Fruit fly (Drosophila melanogaster) whole organism, embryonic: ENCODE results near the gene CG42305.

Experiments used
- Bgb ChIP-seq: fragments of 200-800 bp; sonication (Bioruptor generic); IDR thresholded peaks from 2 replicates; pipeline ENCODE4 v1.3.6; 2022; ENCODE audit warnings: missing biosample characterization, missing genetic modification characterization; ENCODE audit not compliant: partially characterized antibody
- CG10543 ChIP-seq: fragments of 200-800 bp; sonication (Bioruptor generic); optimal IDR thresholded peaks from 3 replicates; lab custom pipeline; 2017; ENCODE audit warnings: missing biosample characterization, mild to moderate bottlenecking, missing genetic modification characterization, moderate library complexity
- CG12071 ChIP-seq: fragments of 200-800 bp; sonication (Bioruptor generic); optimal IDR thresholded peaks from 3 replicates; lab custom pipeline; 2018; ENCODE audit warnings: missing biosample characterization, mild to moderate bottlenecking, missing genetic modification characterization
- CG12219 ChIP-seq: fragments of 200-800 bp; sonication (Bioruptor generic); optimal IDR thresholded peaks from 3 replicates; lab custom pipeline; 2018; ENCODE audit warnings: missing biosample characterization, mild to moderate bottlenecking, missing genetic modification characterization
- CG12236 ChIP-seq: fragments of 200-800 bp; sonication (Bioruptor generic); optimal IDR thresholded peaks from 2 replicates; lab custom pipeline; 2016; ENCODE audit warnings: missing biosample characterization, missing genetic modification characterization
- CG12659 ChIP-seq: fragments of 200-800 bp; sonication (Bioruptor generic); optimal IDR thresholded peaks from 3 replicates; lab custom pipeline; 2017; ENCODE audit warnings: mild to moderate bottlenecking, missing biosample characterization, missing genetic modification reagents, missing genetic modification characterization
- CG12744 ChIP-seq: fragments of 200-800 bp; sonication (Bioruptor generic); optimal IDR thresholded peaks from 2 replicates; lab custom pipeline; 2016; ENCODE audit warnings: missing biosample characterization, missing genetic modification characterization
- CG13287 ChIP-seq: fragments of 200-800 bp; sonication (Bioruptor generic); IDR thresholded peaks from 2 replicates; pipeline ENCODE4 v1.3.6; 2022; ENCODE audit warnings: missing biosample characterization, missing genetic modification characterization; ENCODE audit not compliant: partially characterized antibody
- CG13296 ChIP-seq: fragments of 200-800 bp; sonication (Bioruptor generic); optimal IDR thresholded peaks from 3 replicates; lab custom pipeline; 2018; ENCODE audit warnings: missing biosample characterization, mild to moderate bottlenecking, missing genetic modification characterization
- CG18476 ChIP-seq: fragments of 200-800 bp; sonication (Bioruptor generic); optimal IDR thresholded peaks from 2 replicates; lab custom pipeline; 2016; ENCODE audit warnings: missing biosample characterization, mild to moderate bottlenecking, missing genetic modification characterization
- CG3065 ChIP-seq: fragments of 200-800 bp; sonication (Bioruptor generic); optimal IDR thresholded peaks from 2 replicates; lab custom pipeline; 2016; ENCODE audit warnings: missing biosample characterization, missing genetic modification characterization
- CG32767 ChIP-seq: fragments of 200-800 bp; sonication (Bioruptor generic); IDR thresholded peaks from 2 replicates; pipeline ENCODE4 v1.3.6; 2022; ENCODE audit warnings: missing biosample characterization, missing genetic modification characterization
- CG33213 ChIP-seq: fragments of 200-800 bp; sonication (Bioruptor generic); optimal IDR thresholded peaks from 3 replicates; lab custom pipeline; 2016; ENCODE audit warnings: missing biosample characterization, missing genetic modification characterization
- CG34376 ChIP-seq: fragments of 200-800 bp; sonication (Bioruptor generic); optimal IDR thresholded peaks from 2 replicates; lab custom pipeline; 2018; ENCODE audit warnings: missing biosample characterization, mild to moderate bottlenecking, missing genetic modification characterization
- CG6175 ChIP-seq: fragments of 200-800 bp; sonication (Bioruptor generic); IDR thresholded peaks from 3 replicates; pipeline ENCODE4 v1.3.6; 2022; ENCODE audit warnings: missing biosample characterization, missing genetic modification characterization
- CG6683 ChIP-seq: fragments of 200-800 bp; sonication (Bioruptor generic); optimal IDR thresholded peaks from 2 replicates; lab custom pipeline; 2017; ENCODE audit warnings: missing biosample characterization, mild to moderate bottlenecking, missing genetic modification characterization, missing genetic modification reagents
- CG6765 ChIP-seq: fragments of 200-800 bp; sonication (Bioruptor generic); optimal IDR thresholded peaks from 3 replicates; lab custom pipeline; 2017; ENCODE audit warnings: missing biosample characterization, mild to moderate bottlenecking, missing genetic modification characterization
- CG7357 ChIP-seq: fragments of 200-800 bp; sonication (Bioruptor generic); IDR thresholded peaks from 3 replicates; pipeline ENCODE4 v1.3.6; 2022; ENCODE audit warnings: missing biosample characterization, missing genetic modification characterization
- CG7745 ChIP-seq: fragments of 200-800 bp; sonication (Bioruptor generic); optimal IDR thresholded peaks from 2 replicates; lab custom pipeline; 2018; ENCODE audit warnings: missing biosample characterization, mild to moderate bottlenecking, missing genetic modification characterization, moderate library complexity
- CG7786 ChIP-seq: fragments of 200-800 bp; sonication (Bioruptor generic); optimal IDR thresholded peaks from 2 replicates; lab custom pipeline; 2016; ENCODE audit warnings: missing biosample characterization, missing genetic modification characterization
- CG8089 ChIP-seq: fragments of 200-800 bp; sonication (Bioruptor generic); optimal IDR thresholded peaks from 3 replicates; lab custom pipeline; 2016; ENCODE audit warnings: missing biosample characterization, missing genetic modification characterization
- CG8944 ChIP-seq: fragments of 200-800 bp; sonication (Bioruptor generic); optimal IDR thresholded peaks from 3 replicates; lab custom pipeline; 2016; ENCODE audit warnings: missing biosample characterization, missing genetic modification characterization
- CoRest ChIP-seq: fragments of 200-800 bp; sonication (Bioruptor generic); optimal IDR thresholded peaks from 3 replicates; lab custom pipeline; 2018; ENCODE audit warnings: missing biosample characterization, mild to moderate bottlenecking, missing genetic modification characterization, moderate library complexity
- D ChIP-seq, 2 experiments: fragments of 200-800 bp in 1 of 2; fragments of >200 bp in 1 of 2; sonication (Bioruptor generic) in 1 of 2; optimal IDR thresholded peaks; 2 replicates in 1 of 2; 3 replicates in 1 of 2; lab custom pipeline; 2017; ENCODE audit warnings: mild to moderate bottlenecking in 1 of 2, missing biosample characterization in 1 of 2, missing genetic modification characterization in 1 of 2, missing genetic modification reagents in 1 of 2
- D19A ChIP-seq: fragments of 200-800 bp; optimal IDR thresholded peaks from 3 replicates; lab custom pipeline; 2019; ENCODE audit warnings: missing biosample characterization, mild to moderate bottlenecking, missing genetic modification characterization, moderate library complexity
- Dek ChIP-seq: fragments of 200-800 bp; sonication (Bioruptor generic); optimal IDR thresholded peaks from 3 replicates; lab custom pipeline; 2019; ENCODE audit warnings: missing biosample characterization, mild to moderate bottlenecking, missing genetic modification characterization, moderate library complexity
- E2f1 ChIP-seq: fragments of 200-800 bp; sonication (Bioruptor generic); IDR thresholded peaks from 2 replicates; pipeline ENCODE4 v1.3.6; 2022; ENCODE audit warnings: missing biosample characterization, missing genetic modification characterization
- Ets97D ChIP-seq: fragments of 200-800 bp; sonication (Bioruptor generic); optimal IDR thresholded peaks from 3 replicates; lab custom pipeline; 2016; ENCODE audit warnings: missing biosample characterization, missing genetic modification characterization
- Gug ChIP-seq: fragments of 200-800 bp; sonication (Bioruptor generic); IDR thresholded peaks from 4 replicates; pipeline ENCODE4 v1.3.6; 2022; ENCODE audit warnings: missing biosample characterization, missing genetic modification characterization
- H15 ChIP-seq: fragments of 200-800 bp; sonication (Bioruptor generic); IDR thresholded peaks from 3 replicates; pipeline ENCODE4 v1.3.6; 2022; ENCODE audit warnings: missing biosample characterization, missing genetic modification characterization
- NfI ChIP-seq: fragments of 200-800 bp; sonication (Bioruptor generic); optimal IDR thresholded peaks from 3 replicates; lab custom pipeline; 2018; ENCODE audit warnings: missing biosample characterization, mild to moderate bottlenecking, missing genetic modification characterization, moderate library complexity
- Ptx1 ChIP-seq: fragments of 200-800 bp; sonication (Bioruptor generic); IDR thresholded peaks from 2 replicates; pipeline ENCODE4 v1.3.6; 2022; ENCODE audit warnings: missing biosample characterization, missing genetic modification characterization
- cwo ChIP-seq: fragments of 200-800 bp; sonication (Bioruptor generic); optimal IDR thresholded peaks from 3 replicates; lab custom pipeline; 2017; ENCODE audit warnings: missing biosample characterization, missing genetic modification characterization, mild to moderate bottlenecking, moderate library complexity, missing genetic modification reagents
- danr ChIP-seq: fragments of 200-800 bp; sonication (Bioruptor generic); IDR thresholded peaks from 2 replicates; pipeline ENCODE4 v1.3.6; 2022; ENCODE audit warnings: missing biosample characterization, missing genetic modification characterization
- dysf ChIP-seq: fragments of 200-800 bp; sonication (Bioruptor generic); IDR thresholded peaks from 3 replicates; pipeline ENCODE4 v1.3.6; 2022; ENCODE audit warnings: missing biosample characterization, missing genetic modification characterization
- eyg ChIP-seq: fragments of 200-800 bp; sonication (Bioruptor generic); optimal IDR thresholded peaks from 3 replicates; lab custom pipeline; 2016; ENCODE audit warnings: missing biosample characterization, missing genetic modification characterization
- gsb-n ChIP-seq: fragments of 200-800 bp; sonication (Bioruptor generic); optimal IDR thresholded peaks from 3 replicates; lab custom pipeline; 2018; ENCODE audit warnings: missing biosample characterization, mild to moderate bottlenecking, missing genetic modification characterization
- her ChIP-seq: fragments of 200-800 bp; sonication (Bioruptor generic); optimal IDR thresholded peaks from 2 replicates; lab custom pipeline; 2016; ENCODE audit warnings: missing biosample characterization, missing genetic modification characterization
- insv ChIP-seq, 2 experiments: fragments of 200-800 bp; sonication (Bioruptor generic); optimal IDR thresholded peaks; 3 replicates each; lab custom pipeline; 2016 to 2018; ENCODE audit warnings: missing biosample characterization in 2 of 2, missing genetic modification characterization in 2 of 2
- kah ChIP-seq: fragments of 200-800 bp; sonication (Bioruptor generic); optimal IDR thresholded peaks from 2 replicates; lab custom pipeline; 2018; ENCODE audit warnings: missing biosample characterization, mild to moderate bottlenecking, missing genetic modification characterization
- lilli ChIP-seq: fragments of 200-800 bp; sonication (Bioruptor generic); optimal IDR thresholded peaks from 3 replicates; lab custom pipeline; 2016; ENCODE audit warnings: missing biosample characterization, missing genetic modification characterization
- maf-S ChIP-seq: fragments of 200-800 bp; sonication (Bioruptor generic); optimal IDR thresholded peaks from 2 replicates; lab custom pipeline; 2016; ENCODE audit warnings: missing biosample characterization, missing genetic modification characterization
- oc ChIP-seq: fragments of 200-800 bp; sonication (Bioruptor generic); optimal IDR thresholded peaks from 2 replicates; lab custom pipeline; 2018; ENCODE audit warnings: missing biosample characterization, mild to moderate bottlenecking, missing genetic modification characterization, moderate library complexity
- ranshi ChIP-seq: fragments of 200-800 bp; sonication (Bioruptor generic); IDR thresholded peaks from 2 replicates; pipeline ENCODE4 v1.3.6; 2022; ENCODE audit warnings: missing biosample characterization, missing genetic modification characterization
- tup ChIP-seq: fragments of 200-800 bp; sonication (Bioruptor generic); optimal IDR thresholded peaks from 2 replicates; lab custom pipeline; 2016; ENCODE audit warnings: missing biosample characterization, mild to moderate bottlenecking, missing genetic modification characterization, moderate library complexity
- twi ChIP-seq: fragments of 200-800 bp; optimal IDR thresholded peaks from 2 replicates; lab custom pipeline; 2019; ENCODE audit warnings: missing biosample characterization, mild to moderate bottlenecking, missing genetic modification characterization, moderate library complexity
- vnd ChIP-seq: fragments of 200-800 bp; sonication (Bioruptor generic); IDR thresholded peaks from 3 replicates; pipeline ENCODE4 v1.3.6; 2022; ENCODE audit warnings: missing biosample characterization, missing genetic modification characterization; ENCODE audit not compliant: partially characterized antibody

The CG42305 gene

dm6 chr2L:18830587-18831528, 18.4 kb downstream of the CG42305 start, which contains the start of the genes CG17597 and ScpX (continued):
- peak; percentile 48; the same call in 3 of the 4 replicates for TF ChIP-seq Gug
- no peak for TF ChIP-seq CG32767 (GFP tag; lab: Robert Waterston, UW)
- no peak for TF ChIP-seq H15
- peak; percentile 77 for TF ChIP-seq CoRest (tag; lab: Kevin White, UChicago)
- peak; percentile 68 for TF ChIP-seq CG18476
- TF ChIP-seq CG12071 (GFP tag; lab: Kevin White, UChicago), result peak; percentile 43
- peak; percentile 81 for TF ChIP-seq CG12659
- TF ChIP-seq CG7357, result 0 out of 3 replicates have a peak, but pooled peaks have one; percentile 28
- TF ChIP-seq CG6175 (GFP tag; lab: Robert Waterston, UW), result no peak
- peak; percentile 77 for TF ChIP-seq Ets97D (GFP tag; lab: Kevin White, UChicago)
- no peak for TF ChIP-seq CG8089 (GFP tag; lab: Kevin White, UChicago)
- peak; percentile 52 for TF ChIP-seq cwo
- TF ChIP-seq CG6683, result no peak
- no peak for TF ChIP-seq her (GFP tag; lab: Kevin White, UChicago)
- TF ChIP-seq NfI (GFP tag; lab: Kevin White, UChicago), result peak; percentile 52
- peak; percentile 38 for TF ChIP-seq eyg
- TF ChIP-seq CG33213 (GFP tag; lab: Kevin White, UChicago), result peak; percentile 31
- peak; percentile 28; the same call in 1 of the 2 replicates for TF ChIP-seq ranshi
- TF ChIP-seq CG13296 (GFP tag; lab: Kevin White, UChicago), result peak; percentile 25
- 0 out of 2 replicates have a peak, but pooled peaks have one; percentile 36 for TF ChIP-seq danr (GFP tag; lab: Robert Waterston, UW)
- TF ChIP-seq kah, result peak; percentile 99
- peak; percentile 82 for TF ChIP-seq vnd
- TF ChIP-seq CG7786 (GFP tag; lab: Kevin White, UChicago), result peak; percentile 43
- peak; percentile 47 for TF ChIP-seq Dek (tag; lab: Kevin White, UChicago)
- TF ChIP-seq CG34376, result peak; percentile 27
- peak; percentile 9; the same call in 1 of the 2 replicates for TF ChIP-seq E2f1 (GFP tag; lab: Robert Waterston, UW)
- TF ChIP-seq CG6765 (GFP tag; lab: Kevin White, UChicago), result peak; percentile 5
- peak; percentile 24 for TF ChIP-seq gsb-n (tag; lab: Kevin White, UChicago)
- TF ChIP-seq CG13287 (GFP tag; lab: Robert Waterston, UW), result peak; percentile 86
- TF ChIP-seq D19A (tag; lab: Kevin White, UChicago), result peak; percentile 26
- TF ChIP-seq CG12236, result no peak
- TF ChIP-seq CG10543 (GFP tag; lab: Kevin White, UChicago), result peak; percentile 63
- TF ChIP-seq tup (GFP tag; lab: Kevin White, UChicago), result peak; percentile 37
- TF ChIP-seq lilli (GFP tag; lab: Kevin White, UChicago), result peak; percentile 78
- TF ChIP-seq insv (GFP tag; optimal IDR thresholded peaks at IDR 0.05; lab: Kevin White, UChicago), result peak in 1 of 2 experiments; percentile 35
- TF ChIP-seq dysf (GFP tag; lab: Robert Waterston, UW), result no peak; the same call in 2 of the 3 replicates
- TF ChIP-seq CG12744, result no peak
- TF ChIP-seq twi (tag; lab: Kevin White, UChicago), result peak; percentile 54
- TF ChIP-seq Bgb (GFP tag; lab: Robert Waterston, UW), result peak; percentile 90
- no peak for TF ChIP-seq D (optimal IDR thresholded peaks at IDR 0.05; lab: Kevin White, UChicago)
- TF ChIP-seq D (GFP tag; optimal IDR thresholded peaks at IDR 0.05; lab: Kevin White, UChicago), result peak; percentile 7
- no peak for TF ChIP-seq CG7745
- TF ChIP-seq CG12219 (GFP tag; lab: Kevin White, UChicago), result peak; percentile 50
- peak; percentile 52 for TF ChIP-seq CG3065 (GFP tag; lab: Kevin White, UChicago)
- TF ChIP-seq Ptx1 (GFP tag; lab: Robert Waterston, UW), result peak; percentile 71
- TF ChIP-seq maf-S (GFP tag; lab: Kevin White, UChicago), result peak; percentile 60
- peak; percentile 59 for TF ChIP-seq oc (tag; lab: Kevin White, UChicago)
- TF ChIP-seq CG8944 (GFP tag; lab: Kevin White, UChicago), result peak; percentile 46
